Worm (Caenorhabditis elegans) whole organism, late embryonic: ENCODE measurements around the gene srt-42.
"Not testable (repeated sequence)": the region's sequence is repeated elsewhere in the genome, so short reads cannot be mapped to it uniquely, and the experiment has no call there.

Source experiments
- ahr-1 ChIP-seq: sonication (generic microtip); optimal IDR thresholded peaks from 2 replicates; lab custom pipeline; 2016; ENCODE audit warnings: missing genetic modification characterization, missing compliant biosample characterization
- ama-1 ChIP-seq: fragments of 150-350 bp; optimal IDR thresholded peaks from 2 replicates; lab custom pipeline; 2014
- ceh-14 ChIP-seq: sonication (generic microtip); optimal IDR thresholded peaks from 2 replicates; lab custom pipeline; 2016; ENCODE audit warnings: missing genotype, missing genetic modification characterization, missing compliant biosample characterization
- ceh-34 ChIP-seq: sonication (generic microtip); optimal IDR thresholded peaks from 2 replicates; lab custom pipeline; 2016; ENCODE audit warnings: mild to moderate bottlenecking, missing genetic modification characterization, missing compliant biosample characterization
- dmd-4 ChIP-seq: sonication (generic microtip); optimal IDR thresholded peaks from 2 replicates; lab custom pipeline; 2016; ENCODE audit warnings: borderline replicate concordance, missing genetic modification characterization, missing compliant biosample characterization
- eyg-1 ChIP-seq: sonication (generic microtip); optimal IDR thresholded peaks from 2 replicates; lab custom pipeline; 2016; ENCODE audit warnings: missing genotype, missing genetic modification characterization, missing compliant biosample characterization
- fkh-10 ChIP-seq: fragments of 150-350 bp; optimal IDR thresholded peaks from 2 replicates; lab custom pipeline; 2014; ENCODE audit warnings: missing biosample characterization, missing genetic modification reagents, missing genetic modification characterization
- hlh-8 ChIP-seq: sonication (generic microtip); optimal IDR thresholded peaks from 2 replicates; lab custom pipeline; 2016; ENCODE audit warnings: missing genotype, missing genetic modification characterization, missing compliant biosample characterization
- lin-11 ChIP-seq: fragments of 200-800 bp; sonication (Bioruptor generic); optimal IDR thresholded peaks from 2 replicates; lab custom pipeline; 2018; ENCODE audit warnings: mild to moderate bottlenecking, missing genetic modification characterization, missing compliant biosample characterization
- nhr-11 ChIP-seq: fragments of 150-350 bp; optimal IDR thresholded peaks from 2 replicates; lab custom pipeline; 2014; ENCODE audit warnings: missing biosample characterization, missing genetic modification characterization
- pax-1 ChIP-seq: fragments of 150-350 bp; optimal IDR thresholded peaks from 2 replicates; lab custom pipeline; 2014; ENCODE audit warnings: missing biosample characterization, missing genetic modification characterization
- pha-4 ChIP-seq: fragments of 150-350 bp; optimal IDR thresholded peaks from 2 replicates; lab custom pipeline; 2018; ENCODE audit warnings: missing biosample characterization, missing genetic modification reagents, missing genetic modification characterization
- unc-3 ChIP-seq, 2 experiments: fragments of 200-800 bp in 1 of 2; sonication (Bioruptor generic) in 1 of 2; sonication (generic microtip) in 1 of 2; conservative IDR thresholded peaks in 1 of 2; optimal IDR thresholded peaks in 1 of 2; 2 replicates each; pipeline versions ENCODE4 v1.3.6 to Lab custom; 2016 to 2022; ENCODE audit warnings: missing compliant biosample characterization in 2 of 2, missing genetic modification characterization in 2 of 2, missing genetic modification reagents in 1 of 2
- unc-42 ChIP-seq: sonication (generic microtip); optimal IDR thresholded peaks from 2 replicates; lab custom pipeline; 2016; ENCODE audit warnings: missing genotype, missing genetic modification characterization, missing compliant biosample characterization

- not testable (repeated sequence) for TF ChIP-seq lin-11 (tag; lab: Kevin White, UChicago); ceh-34 (tag; lab: Kevin White, UChicago); dmd-4; ceh-14; ama-1 (lab: Kevin White, UChicago); ahr-1; pha-4 (tag; lab: Kevin White, UChicago); fkh-10 (GFP tag; lab: Kevin White, UChicago); nhr-11; pax-1 (tag; lab: Kevin White, UChicago); unc-42; eyg-1 (tag; lab: Kevin White, UChicago); unc-3 (GFP tag; conservative IDR thresholded peaks at IDR 0.05; lab: Robert Waterston, UW); unc-3 (tag; optimal IDR thresholded peaks at IDR 0.05; lab: Kevin White, UChicago); hlh-8
Observed at ce11 chrV:1814784-1815183, 7.5 kb downstream of the srt-42 start, which contains the start of gene Y46H3A.5.
